Fruit fly (Drosophila melanogaster): ENCODE data around the gene CG33783.

CG33783 gene

DNA sequence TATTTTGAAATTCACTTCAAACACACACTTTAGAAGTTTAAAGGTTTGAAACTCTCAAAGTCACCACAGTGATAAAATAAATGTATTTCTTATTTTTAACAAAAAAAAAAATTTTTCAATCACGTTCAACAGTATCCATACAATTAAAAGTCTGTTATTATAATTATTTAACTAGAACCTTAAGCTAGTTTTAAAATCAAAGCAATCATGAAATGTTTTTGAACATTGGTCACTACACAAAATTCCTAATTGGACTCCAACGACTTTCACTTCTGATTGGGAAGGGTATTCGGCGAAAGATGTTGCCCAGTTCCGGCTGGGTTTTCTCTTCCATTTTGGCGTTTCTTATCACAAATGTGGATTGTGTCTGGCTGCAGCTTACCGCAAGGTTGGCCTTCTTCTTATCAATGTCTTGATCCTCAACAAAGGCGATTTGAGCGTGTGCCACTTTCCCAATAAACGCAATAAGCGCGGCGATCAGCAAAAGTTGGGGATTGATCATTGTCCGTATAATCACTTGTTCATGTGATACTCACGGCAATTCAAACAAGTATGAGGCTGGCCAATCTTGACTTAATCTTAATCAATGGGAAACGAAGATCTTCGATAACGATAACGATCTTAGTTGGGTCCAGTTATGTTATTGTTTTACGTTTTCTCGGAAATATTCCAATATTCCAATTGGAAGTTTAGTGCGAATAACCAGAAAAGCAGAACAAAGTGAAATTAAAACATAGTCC lies 18.4 kb upstream of the CG33783 start:
- TF ChIP-seq rn (GFP tag; IDR thresholded peaks at IDR 0.05) (no peak), CG32121 (GFP tag; IDR thresholded peaks at IDR 0.05) (no peak), Snoo (tag; optimal IDR thresholded peaks at IDR 0.05) (peak; percentile 62), Ets98B (GFP tag; IDR thresholded peaks at IDR 0.05) (no peak), EcR (GFP tag; optimal IDR thresholded peaks at IDR 0.05) (no peak), CG17806 (tag; optimal IDR thresholded peaks at IDR 0.05) (peak; percentile 54), Pif1B (GFP tag; optimal IDR thresholded peaks at IDR 0.05) (no peak), CG34367 (tag; optimal IDR thresholded peaks at IDR 0.05) (peak; percentile 29), CG15710 (tag; optimal IDR thresholded peaks at IDR 0.05) (peak; percentile 61), Pif1A (GFP tag; optimal IDR thresholded peaks at IDR 0.05) (no peak), D1 (tag; optimal IDR thresholded peaks at IDR 0.05) (no peak), fd96Ca (GFP tag; IDR thresholded peaks at IDR 0.05) (no peak), CG8301 (tag; optimal IDR thresholded peaks at IDR 0.05) (peak; percentile 58), CG10348 (GFP tag; IDR thresholded peaks at IDR 0.05) (no peak), CG14655 (GFP tag; optimal IDR thresholded peaks at IDR 0.05) (no peak), CG4496 (GFP tag; IDR thresholded peaks at IDR 0.05) (no peak), CG9948 (tag; optimal IDR thresholded peaks at IDR 0.05) (peak; percentile 44), CG8159 (tag; optimal IDR thresholded peaks at IDR 0.05) (peak; percentile 64), CG12605 (GFP tag; IDR thresholded peaks at IDR 0.05) (no peak)

DNA sequence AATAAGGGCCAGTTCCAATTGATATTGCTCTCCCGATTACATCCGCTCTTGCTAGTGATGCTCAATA lies 18.0 kb upstream of the CG33783 start, which contains the start of gene CG12811:
CG12811 (minus strand) TSS at position 23 of the 67 bp plus-strand sequence.
- TF ChIP-seq CG32121 (GFP tag; IDR thresholded peaks at IDR 0.05): no peak
- TF ChIP-seq CG14655 (GFP tag; optimal IDR thresholded peaks at IDR 0.05): no peak
- TF ChIP-seq Ets98B (GFP tag; IDR thresholded peaks at IDR 0.05): no peak

DNA sequence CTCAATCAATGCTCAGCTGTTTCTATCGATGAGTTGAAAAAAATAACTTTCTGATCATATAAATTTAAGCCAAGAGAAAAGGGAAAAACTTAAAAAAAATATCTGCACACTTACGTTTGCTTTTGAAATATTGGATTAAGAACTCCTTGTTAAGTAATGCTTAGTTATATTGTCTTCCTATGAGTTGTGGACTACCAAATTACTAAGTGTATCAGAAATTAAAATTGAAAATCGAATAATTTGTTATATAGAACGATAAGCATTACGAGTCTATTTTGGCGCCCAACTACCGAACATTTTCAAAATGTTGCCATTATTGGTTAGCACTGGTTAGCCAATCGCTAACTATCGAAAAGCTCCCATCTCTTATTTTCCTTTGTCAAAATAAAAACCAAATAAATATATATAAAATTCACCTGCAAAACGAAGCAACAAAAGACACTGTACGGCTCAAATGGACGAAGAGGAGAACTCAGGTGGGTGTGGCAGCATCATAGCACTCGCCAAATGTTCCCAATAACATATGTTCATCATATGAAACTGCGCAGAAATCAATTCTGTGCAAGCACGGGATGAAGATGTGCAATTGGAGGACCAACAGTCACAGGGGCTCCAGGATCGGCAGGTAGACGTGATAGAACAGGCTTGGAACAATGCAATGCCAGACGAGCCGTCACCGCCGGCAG lies 17.6 kb upstream of the CG33783 start, which contains the start of gene ohgt:
ohgt (plus strand) TSS at position 358 of the 686 bp plus-strand sequence.
- peak; percentile 27 for TF ChIP-seq CG9948 (tag; optimal IDR thresholded peaks at IDR 0.05)
- peak; percentile 22 for TF ChIP-seq CG34367 (tag; optimal IDR thresholded peaks at IDR 0.05)
- TF ChIP-seq EcR (GFP tag; optimal IDR thresholded peaks at IDR 0.05): no peak

DNA sequence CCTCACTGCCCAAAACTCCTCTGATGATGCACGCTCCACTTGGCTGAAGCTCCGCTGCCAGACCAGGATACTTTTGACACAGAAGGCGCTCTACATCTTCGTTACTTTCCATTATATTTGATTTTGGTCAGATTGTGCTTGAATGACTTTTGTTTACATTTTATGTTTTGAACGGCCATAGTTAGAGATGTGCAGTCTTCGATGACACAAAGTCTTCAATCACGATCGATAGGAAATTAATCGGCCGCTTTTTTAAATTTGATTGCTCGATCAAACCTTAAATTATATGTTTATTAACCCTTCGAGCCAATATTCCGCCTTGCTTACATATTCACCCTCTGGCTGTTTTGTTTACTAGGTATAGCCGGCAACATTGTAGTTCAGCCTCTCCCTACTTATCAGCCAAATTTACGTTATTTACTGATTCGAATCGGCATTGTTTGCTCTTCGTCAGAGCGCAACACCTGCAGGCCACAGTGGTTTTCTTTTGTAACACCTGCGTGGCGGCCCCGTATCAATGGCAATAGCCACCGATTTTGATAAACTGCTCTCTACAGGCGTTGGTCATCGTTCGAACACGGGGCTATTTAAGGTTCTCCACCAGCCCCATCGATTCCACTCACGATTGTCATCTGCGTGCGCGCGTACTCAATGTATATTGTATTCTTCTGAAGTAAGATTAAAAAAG lies 13.7 kb upstream of the CG33783 start, which contains the start of the genes Fancl and Npc2e:
Fancl (minus strand) TSS at position 175 of the 688 bp plus-strand sequence.
Npc2e (plus strand) TSS at position 638 of the 688 bp plus-strand sequence.
- no peak for TF ChIP-seq D1 (tag; optimal IDR thresholded peaks at IDR 0.05)

DNA sequence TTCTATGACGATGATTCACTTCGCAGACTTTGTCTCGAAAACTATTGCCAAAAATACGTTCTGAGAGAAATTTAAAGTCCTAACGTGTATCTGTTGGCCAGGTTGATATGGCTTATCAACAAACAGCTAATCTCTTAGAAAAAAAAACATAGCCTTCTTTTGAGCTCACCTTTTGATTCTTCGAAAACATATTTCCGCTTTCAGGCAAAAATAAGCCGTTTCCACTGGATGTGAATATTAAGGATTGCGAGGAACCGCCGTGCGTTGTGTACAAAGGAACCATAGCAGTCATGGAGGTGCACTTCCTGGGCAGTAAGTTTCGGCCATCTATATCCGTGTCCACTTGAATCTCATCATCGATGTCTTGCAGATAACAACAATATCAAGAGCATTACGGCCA lies 13.0 kb upstream of the CG33783 start:
- TF ChIP-seq CG34367 (tag; optimal IDR thresholded peaks at IDR 0.05): no peak
- TF ChIP-seq CG9948 (tag; optimal IDR thresholded peaks at IDR 0.05): no peak
- no peak for TF ChIP-seq CG17806 (tag; optimal IDR thresholded peaks at IDR 0.05)
- no peak for TF ChIP-seq CG15710 (tag; optimal IDR thresholded peaks at IDR 0.05)
- TF ChIP-seq Pif1B (GFP tag; optimal IDR thresholded peaks at IDR 0.05): no peak
- no peak for TF ChIP-seq gl (tag; optimal IDR thresholded peaks at IDR 0.05)
- no peak for TF ChIP-seq CG13204 (GFP tag; optimal IDR thresholded peaks at IDR 0.05)
- no peak for TF ChIP-seq CG32121 (GFP tag; IDR thresholded peaks at IDR 0.05)
- TF ChIP-seq Snoo (tag; optimal IDR thresholded peaks at IDR 0.05): no peak
- no peak for TF ChIP-seq D1 (tag; optimal IDR thresholded peaks at IDR 0.05)
- TF ChIP-seq CG14655 (GFP tag; optimal IDR thresholded peaks at IDR 0.05): no peak
- no peak for TF ChIP-seq EcR (GFP tag; optimal IDR thresholded peaks at IDR 0.05)
- TF ChIP-seq CG8301 (tag; optimal IDR thresholded peaks at IDR 0.05): no peak
- TF ChIP-seq CG8159 (tag; optimal IDR thresholded peaks at IDR 0.05): no peak
- TF ChIP-seq Ets98B (GFP tag; IDR thresholded peaks at IDR 0.05): no peak
- TF ChIP-seq CG10348 (GFP tag; IDR thresholded peaks at IDR 0.05): no peak
- TF ChIP-seq CG4496 (GFP tag; IDR thresholded peaks at IDR 0.05): no peak

DNA sequence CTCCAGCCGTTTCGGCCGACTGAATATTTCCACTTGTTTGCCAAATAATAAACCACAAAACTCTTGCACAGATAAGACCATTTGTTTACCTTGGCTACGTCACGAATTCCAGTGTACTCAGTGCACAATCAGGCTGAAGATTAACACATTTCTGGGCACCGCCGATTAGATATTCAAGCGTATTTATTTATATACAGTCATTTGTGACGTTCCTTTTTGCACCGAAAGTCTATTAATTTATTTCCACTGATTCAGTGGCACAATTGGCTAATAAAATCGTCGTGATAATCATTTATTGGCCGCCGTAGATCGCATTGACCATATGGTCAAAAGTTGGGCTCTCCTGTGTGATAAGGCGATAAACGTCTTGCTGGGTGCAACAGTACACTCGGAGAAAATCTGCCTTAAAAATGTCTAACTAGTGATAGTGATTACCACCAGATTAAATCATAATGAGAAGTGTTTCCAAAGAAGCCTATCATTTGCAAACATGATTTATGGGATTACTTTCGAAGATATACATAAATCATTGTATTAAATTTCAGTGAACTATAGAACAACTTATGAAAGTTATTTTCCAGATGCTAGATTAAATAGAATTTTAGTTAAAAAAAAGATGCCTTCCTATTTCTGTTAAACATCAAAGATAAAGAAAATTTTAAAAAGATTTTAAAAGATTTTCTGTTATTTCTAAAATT lies 12.1 kb upstream of the CG33783 start:
- TF ChIP-seq CG15710 (tag; optimal IDR thresholded peaks at IDR 0.05) (no peak), CG17806 (tag; optimal IDR thresholded peaks at IDR 0.05) (no peak), Pif1A (GFP tag; optimal IDR thresholded peaks at IDR 0.05) (no peak), D1 (tag; optimal IDR thresholded peaks at IDR 0.05) (no peak), rn (GFP tag; IDR thresholded peaks at IDR 0.05) (no peak)
